Fruit fly (Drosophila melanogaster) whole organism, embryonic: ENCODE data around the gene CG9286.
A peak's percentile ranks its signal among the peaks of the same experiment; 100 is the strongest.

ENCODE experiments used
- Bdp1 ChIP-seq: fragments of 200-800 bp; sonication (Bioruptor generic); optimal IDR thresholded peaks from 3 replicates; lab custom pipeline; 2016; ENCODE audit warnings: missing biosample characterization, missing genetic modification characterization
- CG1024 ChIP-seq: fragments of 200-800 bp; sonication (Bioruptor generic); IDR thresholded peaks from 2 replicates; pipeline ENCODE4 v1.3.6; 2022; ENCODE audit warnings: missing biosample characterization, missing genetic modification characterization
- CG12391 ChIP-seq: fragments of 200-800 bp; sonication (Bioruptor generic); optimal IDR thresholded peaks from 3 replicates; lab custom pipeline; 2018; ENCODE audit warnings: missing biosample characterization, mild to moderate bottlenecking, missing genetic modification characterization, moderate library complexity
- CG13424 ChIP-seq: fragments of 200-800 bp; sonication (Bioruptor generic); optimal IDR thresholded peaks from 2 replicates; lab custom pipeline; 2019; ENCODE audit warnings: missing biosample characterization, mild to moderate bottlenecking, missing genetic modification characterization, moderate library complexity
- CG14710 ChIP-seq: fragments of 200-800 bp; sonication (Bioruptor generic); optimal IDR thresholded peaks from 3 replicates; lab custom pipeline; 2019; ENCODE audit warnings: missing biosample characterization, mild to moderate bottlenecking, missing genetic modification characterization, moderate library complexity
- CG14965 ChIP-seq: fragments of 200-800 bp; sonication (Bioruptor generic); optimal IDR thresholded peaks from 2 replicates; lab custom pipeline; 2016; ENCODE audit warnings: missing biosample characterization, missing genetic modification characterization, borderline replicate concordance
- CG15601 ChIP-seq: fragments of 200-800 bp; sonication (Bioruptor generic); optimal IDR thresholded peaks from 3 replicates; lab custom pipeline; 2019; ENCODE audit warnings: missing biosample characterization, mild to moderate bottlenecking, missing genetic modification characterization, moderate library complexity
- CG1602 ChIP-seq: fragments of 200-800 bp; sonication (Bioruptor generic); optimal IDR thresholded peaks from 3 replicates; lab custom pipeline; 2016; ENCODE audit warnings: missing biosample characterization, missing genetic modification characterization
- CG17361 ChIP-seq: fragments of 200-800 bp; sonication (Bioruptor generic); IDR thresholded peaks from 3 replicates; pipeline ENCODE4 v1.3.6; 2022; ENCODE audit warnings: missing biosample characterization, missing genetic modification characterization
- CG17829 ChIP-seq: fragments of 200-800 bp; optimal IDR thresholded peaks from 2 replicates; lab custom pipeline; 2019; ENCODE audit warnings: missing biosample characterization, mild to moderate bottlenecking, missing genetic modification characterization, moderate library complexity
- CG18599 ChIP-seq: fragments of 200-800 bp; sonication (Bioruptor generic); optimal IDR thresholded peaks from 3 replicates; lab custom pipeline; 2017; ENCODE audit warnings: missing biosample characterization, missing genetic modification characterization, mild to moderate bottlenecking, moderate library complexity, missing genetic modification reagents
- CG30403 ChIP-seq: fragments of 200-800 bp; sonication (Bioruptor generic); optimal IDR thresholded peaks from 3 replicates; lab custom pipeline; 2016; ENCODE audit warnings: missing biosample characterization, missing genetic modification characterization
- CG31441 ChIP-seq: fragments of 200-800 bp; sonication (Bioruptor generic); IDR thresholded peaks from 2 replicates; pipeline ENCODE4 v1.3.6; 2022; ENCODE audit warnings: missing biosample characterization, missing genetic modification characterization
- CG42726 ChIP-seq: fragments of 200-800 bp; sonication (Bioruptor generic); IDR thresholded peaks from 2 replicates; pipeline ENCODE4 v1.3.6; 2022; ENCODE audit warnings: missing biosample characterization, missing genetic modification characterization; ENCODE audit not compliant: partially characterized antibody
- CG4424 ChIP-seq: fragments of 200-800 bp; sonication (Bioruptor generic); optimal IDR thresholded peaks from 3 replicates; lab custom pipeline; 2016; ENCODE audit warnings: missing biosample characterization, missing genetic modification characterization
- CG7556 ChIP-seq: fragments of 200-800 bp; sonication (Bioruptor generic); optimal IDR thresholded peaks from 2 replicates; lab custom pipeline; 2017; ENCODE audit warnings: missing biosample characterization, mild to moderate bottlenecking, missing genetic modification characterization
- CG7839 ChIP-seq: fragments of 200-800 bp; sonication (Bioruptor generic); optimal IDR thresholded peaks from 3 replicates; lab custom pipeline; 2018; ENCODE audit warnings: missing biosample characterization, mild to moderate bottlenecking, missing genetic modification characterization, moderate library complexity
- CG8281 ChIP-seq: fragments of 200-800 bp; sonication (Bioruptor generic); optimal IDR thresholded peaks from 2 replicates; lab custom pipeline; 2018; ENCODE audit warnings: missing biosample characterization, mild to moderate bottlenecking, missing genetic modification characterization, moderate library complexity
- CG8924 ChIP-seq: fragments of 200-800 bp; optimal IDR thresholded peaks from 3 replicates; lab custom pipeline; 2019; ENCODE audit warnings: missing biosample characterization, mild to moderate bottlenecking, missing genetic modification characterization, moderate library complexity
- CoRest ChIP-seq: fragments of 200-800 bp; sonication (Bioruptor generic); optimal IDR thresholded peaks from 3 replicates; lab custom pipeline; 2018; ENCODE audit warnings: missing biosample characterization, mild to moderate bottlenecking, missing genetic modification characterization, moderate library complexity
- D ChIP-seq, 2 experiments: fragments of 200-800 bp in 1 of 2; fragments of >200 bp in 1 of 2; sonication (Bioruptor generic) in 1 of 2; optimal IDR thresholded peaks; 2 replicates in 1 of 2; 3 replicates in 1 of 2; lab custom pipeline; 2017; ENCODE audit warnings: mild to moderate bottlenecking in 1 of 2, missing biosample characterization in 1 of 2, missing genetic modification characterization in 1 of 2, missing genetic modification reagents in 1 of 2
- HHEX ChIP-seq: fragments of 200-800 bp; sonication (Bioruptor generic); optimal IDR thresholded peaks from 3 replicates; lab custom pipeline; 2017; ENCODE audit warnings: missing biosample characterization, mild to moderate bottlenecking, missing genetic modification characterization, missing genetic modification reagents
- HLH3B ChIP-seq: fragments of 200-800 bp; sonication (Bioruptor generic); IDR thresholded peaks from 2 replicates; pipeline ENCODE4 v1.3.6; 2022; ENCODE audit warnings: missing biosample characterization, missing genetic modification characterization
- Hmr ChIP-seq: fragments of 200-800 bp; sonication (Bioruptor generic); optimal IDR thresholded peaks from 3 replicates; lab custom pipeline; 2017; ENCODE audit warnings: mild to moderate bottlenecking, missing biosample characterization, missing genetic modification reagents, missing genetic modification characterization
- Nf-YB ChIP-seq: fragments of 200-800 bp; sonication (Bioruptor generic); optimal IDR thresholded peaks from 3 replicates; lab custom pipeline; 2019; ENCODE audit warnings: missing biosample characterization, mild to moderate bottlenecking, missing genetic modification characterization, moderate library complexity
- Oli ChIP-seq: fragments of 200-800 bp; sonication (Bioruptor generic); optimal IDR thresholded peaks from 2 replicates; lab custom pipeline; 2018; ENCODE audit warnings: missing biosample characterization, mild to moderate bottlenecking, missing genetic modification characterization, moderate library complexity
- PHDP ChIP-seq: fragments of 200-800 bp; sonication (Bioruptor generic); optimal IDR thresholded peaks from 3 replicates; lab custom pipeline; 2018; ENCODE audit warnings: missing biosample characterization, mild to moderate bottlenecking, missing genetic modification characterization, moderate library complexity
- amos ChIP-seq: fragments of 200-800 bp; sonication (Bioruptor generic); IDR thresholded peaks from 2 replicates; pipeline ENCODE4 v1.3.6; 2022; ENCODE audit warnings: missing biosample characterization, missing genetic modification characterization; ENCODE audit not compliant: partially characterized antibody
- br ChIP-seq: fragments of >200 bp; optimal IDR thresholded peaks from 2 replicates; lab custom pipeline; 2017
- cg ChIP-seq: fragments of 200-800 bp; sonication (Bioruptor generic); optimal IDR thresholded peaks from 3 replicates; lab custom pipeline; 2019; ENCODE audit warnings: missing biosample characterization, mild to moderate bottlenecking, missing genetic modification characterization, moderate library complexity
- corto ChIP-seq: fragments of 200-800 bp; sonication (Bioruptor generic); optimal IDR thresholded peaks from 2 replicates; lab custom pipeline; 2016; ENCODE audit warnings: missing biosample characterization, mild to moderate bottlenecking, missing genetic modification characterization, moderate library complexity
- croc ChIP-seq: fragments of 200-800 bp; sonication (Bioruptor generic); conservative IDR thresholded peaks from 3 replicates; pipeline ENCODE4 v1.3.6; 2022; ENCODE audit warnings: missing biosample characterization, missing genetic modification characterization
- dimm ChIP-seq: fragments of 200-800 bp; sonication (Bioruptor generic); IDR thresholded peaks from 2 replicates; pipeline ENCODE4 v1.3.6; 2022; ENCODE audit warnings: missing biosample characterization, missing genetic modification characterization
- gcm ChIP-seq: fragments of 200-800 bp; sonication (Bioruptor generic); optimal IDR thresholded peaks from 2 replicates; lab custom pipeline; 2019; ENCODE audit warnings: missing biosample characterization, mild to moderate bottlenecking, missing genetic modification characterization, moderate library complexity
- gfzf ChIP-seq: fragments of 200-800 bp; sonication (Bioruptor generic); optimal IDR thresholded peaks from 2 replicates; lab custom pipeline; 2016; ENCODE audit warnings: missing biosample characterization, mild to moderate bottlenecking, missing genetic modification characterization, moderate library complexity
- gsb-n ChIP-seq: fragments of 200-800 bp; sonication (Bioruptor generic); optimal IDR thresholded peaks from 3 replicates; lab custom pipeline; 2018; ENCODE audit warnings: missing biosample characterization, mild to moderate bottlenecking, missing genetic modification characterization
- lab ChIP-seq: fragments of 200-800 bp; sonication (Bioruptor generic); optimal IDR thresholded peaks from 3 replicates; lab custom pipeline; 2017; ENCODE audit warnings: missing biosample characterization, missing genetic modification characterization, mild to moderate bottlenecking, moderate library complexity, missing genetic modification reagents
- nerfin-2 ChIP-seq: fragments of 200-800 bp; sonication (Bioruptor generic); IDR thresholded peaks from 2 replicates; pipeline ENCODE4 v1.3.6; 2022; ENCODE audit warnings: missing biosample characterization, missing genetic modification characterization; ENCODE audit not compliant: partially characterized antibody
- odd ChIP-seq: fragments of 200-800 bp; sonication (Bioruptor generic); optimal IDR thresholded peaks from 2 replicates; lab custom pipeline; 2017; ENCODE audit warnings: missing biosample characterization, mild to moderate bottlenecking, missing genetic modification characterization
- prd ChIP-seq, 3 experiments: fragments of >200 bp in 2 of 3; fragments of 200-800 bp in 1 of 3; sonication (Bioruptor generic) in 1 of 3; optimal IDR thresholded peaks in 2 of 3; IDR thresholded peaks in 1 of 3; 2 replicates in 2 of 3; 3 replicates in 1 of 3; pipeline versions ENCODE4 v1.3.6 to Lab custom; 2017 to 2022; ENCODE audit warnings: missing biosample characterization in 1 of 3, missing genetic modification characterization in 1 of 3
- seq ChIP-seq: fragments of 200-800 bp; sonication (Bioruptor generic); IDR thresholded peaks from 2 replicates; pipeline ENCODE4 v1.3.6; 2022; ENCODE audit warnings: missing biosample characterization, missing genetic modification characterization
- tna ChIP-seq: fragments of 200-800 bp; sonication (Bioruptor generic); IDR thresholded peaks from 2 replicates; pipeline ENCODE4 v1.3.6; 2022; ENCODE audit warnings: missing biosample characterization, missing genetic modification characterization; ENCODE audit not compliant: partially characterized antibody
- zen ChIP-seq: fragments of 200-800 bp; sonication (Bioruptor generic); optimal IDR thresholded peaks from 3 replicates; lab custom pipeline; 2018; ENCODE audit warnings: missing biosample characterization, mild to moderate bottlenecking, missing genetic modification characterization, moderate library complexity

CG9286 gene

DNA sequence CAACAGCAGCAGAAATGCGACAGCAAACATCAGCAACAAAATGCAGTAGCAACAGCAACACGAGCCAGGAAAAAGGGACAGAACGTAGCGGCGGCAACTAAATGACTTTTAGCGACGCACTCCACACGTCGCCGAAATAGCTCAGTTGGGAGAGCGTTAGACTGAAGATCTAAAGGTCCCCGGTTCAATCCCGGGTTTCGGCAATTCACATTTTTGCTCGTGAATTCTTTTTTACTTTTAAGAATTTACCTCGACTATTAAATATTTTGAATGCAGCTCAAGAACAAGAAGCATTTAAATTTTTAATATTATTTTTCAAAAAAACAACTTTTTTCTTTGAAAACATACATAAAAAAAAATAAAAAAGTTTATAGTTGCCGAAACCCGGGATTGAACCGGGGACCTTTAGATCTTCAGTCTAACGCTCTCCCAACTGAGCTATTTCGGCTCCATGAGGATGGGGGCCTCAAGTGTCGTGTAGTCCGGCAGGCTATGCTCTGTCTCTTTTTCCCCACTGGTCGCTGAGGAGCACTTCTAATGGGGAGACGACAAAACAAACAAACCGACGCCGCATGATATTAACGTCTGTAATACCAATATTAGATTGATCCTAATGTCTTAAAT, 17.2 kb downstream of the CG9286 start (continued):
- TF ChIP-seq CG42726 = peak; percentile 59; the same call in 1 of the 2 replicates
- TF ChIP-seq amos (GFP tag; lab: Robert Waterston, UW) = peak; percentile 77; the same call in 1 of the 2 replicates
- peak; percentile 97 for TF ChIP-seq Bdp1
- peak; percentile 73 for TF ChIP-seq tna (GFP tag; lab: Robert Waterston, UW)
- peak; percentile 79 for TF ChIP-seq nerfin-2 (GFP tag; lab: Robert Waterston, UW)

DNA sequence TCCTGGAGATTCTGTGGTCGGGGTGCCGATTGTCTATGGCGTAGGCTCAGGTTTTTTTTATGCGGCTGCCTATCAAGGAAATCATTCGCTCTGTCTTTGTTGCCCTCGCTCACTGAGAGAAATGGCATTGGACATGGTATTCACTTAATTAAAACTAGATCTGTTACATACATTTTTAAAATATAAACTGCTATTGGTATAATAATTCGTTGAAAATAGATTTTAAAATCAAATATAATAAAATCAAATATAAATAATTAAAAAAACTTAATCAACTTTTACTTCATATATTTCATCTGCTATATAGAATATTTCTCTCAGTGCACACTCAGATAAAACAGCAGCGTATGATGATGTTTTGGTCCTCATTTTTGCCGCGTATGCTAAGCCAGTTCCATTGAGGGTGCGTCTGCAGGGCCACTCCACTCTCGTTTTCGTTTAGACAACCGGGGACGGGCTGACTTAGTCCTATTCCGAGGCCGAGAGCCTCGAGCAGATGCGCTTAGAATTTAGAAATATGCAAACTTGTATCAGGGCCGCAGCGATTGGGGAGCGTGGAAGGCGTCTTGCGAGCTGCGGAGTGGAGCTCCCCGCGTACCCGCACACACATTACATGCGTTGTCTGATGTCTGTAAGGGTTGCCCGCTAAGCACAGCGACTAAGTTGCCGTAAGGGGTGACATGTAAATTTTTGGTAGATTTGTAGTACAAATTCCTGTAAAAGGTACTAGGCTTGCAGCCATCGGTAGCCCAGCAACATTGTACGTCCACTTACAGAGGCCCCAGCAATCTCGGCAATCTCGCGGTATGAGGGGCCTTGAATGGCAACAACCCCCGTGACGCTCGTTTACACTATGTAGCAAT, 19.0 kb downstream of the CG9286 start:
- peak; percentile 51; the same call in 2 of the 3 replicates for TF ChIP-seq CG17361 (GFP tag; lab: Robert Waterston, UW)
- TF ChIP-seq odd (GFP tag; lab: Kevin White, UChicago) = peak; percentile 1
- peak; percentile 52 for TF ChIP-seq lab (GFP tag; lab: Kevin White, UChicago)
- peak; percentile 64 for TF ChIP-seq CG14710 (tag; lab: Kevin White, UChicago)
- peak; percentile 42 for TF ChIP-seq CG18599 (GFP tag; lab: Kevin White, UChicago)
- TF ChIP-seq HLH3B (GFP tag; lab: Robert Waterston, UW) = 0 out of 2 replicates have a peak, but pooled peaks have one; percentile 24
- TF ChIP-seq CG14965 (GFP tag; lab: Kevin White, UChicago) = no peak
- TF ChIP-seq Oli (tag; lab: Kevin White, UChicago) = peak; percentile 41
- peak; percentile 58 for TF ChIP-seq CoRest (tag; lab: Kevin White, UChicago)
- TF ChIP-seq CG8924 = peak; percentile 54
- no peak for TF ChIP-seq CG8281
- TF ChIP-seq CG30403 = peak; percentile 35
- peak; percentile 65 for TF ChIP-seq CG12391
- peak; percentile 27 for TF ChIP-seq Hmr
- TF ChIP-seq prd (optimal IDR thresholded peaks at IDR 0.05; lab: Kevin White, UChicago) = no peak
- peak; percentile 56; the same call in 2 of the 3 replicates for TF ChIP-seq prd (GFP tag; IDR thresholded peaks at IDR 0.05; lab: Robert Waterston, UW)
- peak; percentile 62 for TF ChIP-seq CG17829 (tag; lab: Kevin White, UChicago)
- TF ChIP-seq CG7556 (GFP tag; lab: Kevin White, UChicago) = peak; percentile 64
- TF ChIP-seq zen (tag; lab: Kevin White, UChicago) = peak; percentile 62
- TF ChIP-seq CG31441 = peak; percentile 66
- no peak for TF ChIP-seq gfzf (GFP tag; lab: Kevin White, UChicago)
- peak; percentile 34 for TF ChIP-seq gcm (GFP tag; lab: Kevin White, UChicago)
- peak; percentile 22 for TF ChIP-seq HHEX (GFP tag; lab: Kevin White, UChicago)
- TF ChIP-seq dimm (GFP tag; lab: Robert Waterston, UW) = no peak
- peak; percentile 28 for TF ChIP-seq CG15601 (tag; lab: Kevin White, UChicago)
- TF ChIP-seq corto (GFP tag; lab: Kevin White, UChicago) = no peak
- TF ChIP-seq Nf-YB (GFP tag; lab: Kevin White, UChicago) = peak; percentile 16
- peak; percentile 63 for TF ChIP-seq CG7839 (tag; lab: Kevin White, UChicago)
- peak; percentile 50 for TF ChIP-seq CG13424 (tag; lab: Kevin White, UChicago)
- TF ChIP-seq seq = no peak
- TF ChIP-seq cg (GFP tag; lab: Kevin White, UChicago) = no peak
- no peak for TF ChIP-seq D (optimal IDR thresholded peaks at IDR 0.05; lab: Kevin White, UChicago)
- peak; percentile 48 for TF ChIP-seq D (GFP tag; optimal IDR thresholded peaks at IDR 0.05; lab: Kevin White, UChicago)
- TF ChIP-seq CG1602 (GFP tag; lab: Kevin White, UChicago) = peak; percentile 9
- TF ChIP-seq CG1024 (GFP tag; lab: Robert Waterston, UW) = no peak
- peak; percentile 56 for TF ChIP-seq CG4424 (GFP tag; lab: Kevin White, UChicago)
- TF ChIP-seq br (lab: Kevin White, UChicago) = no peak
- TF ChIP-seq gsb-n = peak; percentile 62
- no peak for TF ChIP-seq croc (GFP tag; lab: Robert Waterston, UW)
- peak; percentile 28 for TF ChIP-seq PHDP (tag; lab: Kevin White, UChicago)
